Fruit fly (Drosophila melanogaster): ENCODE results near the gene Cyp9f3.

Gene Cyp9f3

dm6 chr3R:12425510-12426309 lies 27.0 kb upstream of the Cyp9f3 start, which contains the start of gene Pp1-87B (continued):
- peak; percentile 97 for TF ChIP-seq CG8478 (optimal IDR thresholded peaks at IDR 0.05)
- TF ChIP-seq CG17328 (GFP tag; IDR thresholded peaks at IDR 0.05) = no peak
- TF ChIP-seq CG32772 (GFP tag; IDR thresholded peaks at IDR 0.05) = no peak
- peak in 1 of 2 experiments; percentile 73 for TF ChIP-seq Pdp1 (GFP tag; optimal IDR thresholded peaks at IDR 0.05)
- TF ChIP-seq seq (GFP tag; IDR thresholded peaks at IDR 0.05) = no peak
- no peak for TF ChIP-seq Bteb2 (GFP tag; optimal IDR thresholded peaks at IDR 0.05)
- no peak for TF ChIP-seq PHDP (tag; optimal IDR thresholded peaks at IDR 0.05)
- TF ChIP-seq CG6272 (GFP tag; IDR thresholded peaks at IDR 0.05) = no peak
- no peak for TF ChIP-seq CG2199 (GFP tag; IDR thresholded peaks at IDR 0.05)
- TF ChIP-seq Nf-YB (GFP tag; optimal IDR thresholded peaks at IDR 0.05) = peak; percentile 13
- 0 out of 3 replicates have a peak, but pooled peaks have one; percentile 5 for TF ChIP-seq ci (GFP tag; IDR thresholded peaks at IDR 0.05)
- no peak for TF ChIP-seq CG18011 (GFP tag; optimal IDR thresholded peaks at IDR 0.05)
- TF ChIP-seq CG30403 (GFP tag; optimal IDR thresholded peaks at IDR 0.05) = peak; percentile 39
- peak; percentile 87 for TF ChIP-seq CG12659 (GFP tag; optimal IDR thresholded peaks at IDR 0.05)
- peak; percentile 88 to 99 for TF ChIP-seq insv (GFP tag; optimal IDR thresholded peaks at IDR 0.05)
- peak; percentile 28 for TF ChIP-seq trem (tag; optimal IDR thresholded peaks at IDR 0.05)
- TF ChIP-seq gcm (GFP tag; optimal IDR thresholded peaks at IDR 0.05) = no peak
- no peak for TF ChIP-seq CG16779 (GFP tag; IDR thresholded peaks at IDR 0.05)
- no peak for TF ChIP-seq slbo (GFP tag; IDR thresholded peaks at IDR 0.05)
- TF ChIP-seq kay (GFP tag; optimal IDR thresholded peaks at IDR 0.05) = no peak
- peak; percentile 20 for TF ChIP-seq CG12391 (tag; optimal IDR thresholded peaks at IDR 0.05)
- TF ChIP-seq Lim3 (GFP tag; IDR thresholded peaks at IDR 0.05) = no peak
- TF ChIP-seq CG32532 (GFP tag; IDR thresholded peaks at IDR 0.05) = no peak
- peak; percentile 16 for TF ChIP-seq CG10267 (tag; optimal IDR thresholded peaks at IDR 0.05)
- no peak for TF ChIP-seq Dip2 (GFP tag; IDR thresholded peaks at IDR 0.05)
- peak; percentile 45 for TF ChIP-seq CG30020 (tag; optimal IDR thresholded peaks at IDR 0.05)
- peak; percentile 2 for TF ChIP-seq CG7786 (GFP tag; optimal IDR thresholded peaks at IDR 0.05)
- no peak for TF ChIP-seq TFAM (GFP tag; optimal IDR thresholded peaks at IDR 0.05)
- no peak for TF ChIP-seq gce (GFP tag; IDR thresholded peaks at IDR 0.05)
- TF ChIP-seq Deaf1 (tag; optimal IDR thresholded peaks at IDR 0.05) = no peak
- TF ChIP-seq zf30C (GFP tag; optimal IDR thresholded peaks at IDR 0.05) = no peak
- TF ChIP-seq CG7556 (GFP tag; optimal IDR thresholded peaks at IDR 0.05) = no peak
- TF ChIP-seq cwo (GFP tag; optimal IDR thresholded peaks at IDR 0.05) = no peak
- no peak for TF ChIP-seq lov (optimal IDR thresholded peaks at IDR 0.05)
- no peak for TF ChIP-seq lov (GFP tag; IDR thresholded peaks at IDR 0.05)
- TF ChIP-seq row (GFP tag; IDR thresholded peaks at IDR 0.05) = 0 out of 3 replicates have a peak, but pooled peaks have one; percentile 10
- TF ChIP-seq nerfin-1 (tag; optimal IDR thresholded peaks at IDR 0.05) = no peak
- TF ChIP-seq Dek (tag; optimal IDR thresholded peaks at IDR 0.05) = no peak
- no peak for TF ChIP-seq ken (GFP tag; IDR thresholded peaks at IDR 0.05)
- no peak; the same call in 1 of the 2 replicates for TF ChIP-seq CG42726 (GFP tag; IDR thresholded peaks at IDR 0.05; ENCODE audit: partially characterized antibody)
- TF ChIP-seq CG4854 (GFP tag; optimal IDR thresholded peaks at IDR 0.05) = no peak
- no peak for TF ChIP-seq ara (GFP tag; IDR thresholded peaks at IDR 0.05)
- no peak for TF ChIP-seq fu2 (GFP tag; optimal IDR thresholded peaks at IDR 0.05)
- peak; percentile 30 for TF ChIP-seq Abd-B (GFP tag; optimal IDR thresholded peaks at IDR 0.05)
- TF ChIP-seq CG10274 (GFP tag; optimal IDR thresholded peaks at IDR 0.05) = no peak
- no peak for TF ChIP-seq NC2α (GFP tag; optimal IDR thresholded peaks at IDR 0.05)
- no peak for TF ChIP-seq B-H1 (GFP tag; IDR thresholded peaks at IDR 0.05)
- no peak for TF ChIP-seq CG4707 (GFP tag; optimal IDR thresholded peaks at IDR 0.05)
- no peak for TF ChIP-seq yki (optimal IDR thresholded peaks at IDR 0.05)
- no peak for TF ChIP-seq CG17612 (GFP tag; IDR thresholded peaks at IDR 0.05)
- TF ChIP-seq CG2202 (tag; optimal IDR thresholded peaks at IDR 0.05) = no peak

Measured in whole organism, embryonic.